Worm (Caenorhabditis elegans) whole organism, L2 larva: ENCODE measurements around the gene C35B1.8.

ENCODE experiments used
- C34F6.9 ChIP-seq: fragments of 150-350 bp; optimal IDR thresholded peaks from 2 replicates; lab custom pipeline; 2014; ENCODE audit warnings: missing biosample characterization, missing genetic modification characterization
- F13H6.1 ChIP-seq: sonication (generic microtip); optimal IDR thresholded peaks from 2 replicates; lab custom pipeline; 2016; ENCODE audit warnings: missing genetic modification characterization, missing compliant biosample characterization
- R02D3.7 ChIP-seq: fragments of 150-350 bp; optimal IDR thresholded peaks from 2 replicates; lab custom pipeline; 2014; ENCODE audit warnings: missing biosample characterization, missing genetic modification characterization
- Y55F3AM.14 ChIP-seq: fragments of 200-800 bp; sonication (Bioruptor generic); optimal IDR thresholded peaks from 2 replicates; lab custom pipeline; 2018; ENCODE audit warnings: mild to moderate bottlenecking, missing genetic modification characterization, missing compliant biosample characterization
- ZK546.5 ChIP-seq: sonication (generic microtip); optimal IDR thresholded peaks from 2 replicates; lab custom pipeline; 2017; ENCODE audit warnings: missing biosample characterization, missing genetic modification characterization
- alr-1 ChIP-seq: fragments of 150-350 bp; optimal IDR thresholded peaks from 2 replicates; lab custom pipeline; 2014; ENCODE audit warnings: missing biosample characterization, missing genetic modification characterization
- aly-2 ChIP-seq: fragments of 150-350 bp; optimal IDR thresholded peaks from 2 replicates; lab custom pipeline; 2014; ENCODE audit warnings: missing biosample characterization, missing genetic modification characterization
- ama-1 ChIP-seq: fragments of 150-350 bp; optimal IDR thresholded peaks from 2 replicates; lab custom pipeline; 2018; ENCODE audit warnings: inconsistent platforms
- blmp-1 ChIP-seq: sonication (generic microtip); optimal IDR thresholded peaks from 2 replicates; lab custom pipeline; 2017; ENCODE audit warnings: missing genetic modification characterization, mild to moderate bottlenecking, missing compliant biosample characterization, antibody characterized with exemption, moderate library complexity; ENCODE audit not compliant: insufficient read depth
- ceh-16 ChIP-seq: fragments of 150-350 bp; optimal IDR thresholded peaks from 2 replicates; lab custom pipeline; 2014; ENCODE audit warnings: missing biosample characterization, missing genetic modification characterization
- ceh-82 ChIP-seq: fragments of 150-350 bp; optimal IDR thresholded peaks from 2 replicates; lab custom pipeline; 2014; ENCODE audit warnings: missing biosample characterization, missing genetic modification characterization
- crh-2 ChIP-seq: sonication (generic microtip); optimal IDR thresholded peaks from 2 replicates; lab custom pipeline; 2017; ENCODE audit warnings: missing biosample characterization, missing genetic modification characterization
- dmd-4 ChIP-seq: sonication (generic microtip); optimal IDR thresholded peaks from 2 replicates; lab custom pipeline; 2017; ENCODE audit warnings: missing biosample characterization, missing genetic modification characterization
- egl-27 ChIP-seq: sonication (generic microtip); optimal IDR thresholded peaks from 3 replicates; lab custom pipeline; 2017; ENCODE audit warnings: missing biosample characterization, missing genetic modification reagents, missing genetic modification characterization
- elt-1 ChIP-seq: fragments of 150-350 bp; optimal IDR thresholded peaks from 2 replicates; lab custom pipeline; 2014; ENCODE audit warnings: missing biosample characterization, missing genetic modification characterization
- elt-3 ChIP-seq: sonication (generic microtip); optimal IDR thresholded peaks from 2 replicates; lab custom pipeline; 2017; ENCODE audit warnings: missing biosample characterization, missing genetic modification characterization
- fos-1 ChIP-seq: fragments of 150-350 bp; optimal IDR thresholded peaks from 2 replicates; lab custom pipeline; 2014; ENCODE audit warnings: missing biosample characterization, missing genetic modification characterization
- gmeb-1 ChIP-seq: fragments of 150-350 bp; optimal IDR thresholded peaks from 2 replicates; lab custom pipeline; 2014; ENCODE audit warnings: missing biosample characterization, missing genetic modification characterization
- lin-11 ChIP-seq: fragments of 150-350 bp; sonication (generic microtip); optimal IDR thresholded peaks from 2 replicates; lab custom pipeline; 2014; ENCODE audit warnings: missing biosample characterization, missing genetic modification characterization, inconsistent platforms, mixed read lengths
- lin-13 ChIP-seq: fragments of 150-350 bp; optimal IDR thresholded peaks from 2 replicates; lab custom pipeline; 2014; ENCODE audit warnings: missing biosample characterization, missing genetic modification reagents, missing genetic modification characterization
- lin-39 ChIP-seq: fragments of 150-350 bp; optimal IDR thresholded peaks from 2 replicates; lab custom pipeline; 2014; ENCODE audit warnings: missing biosample characterization, missing genetic modification reagents, missing genetic modification characterization
- lsy-2 ChIP-seq, 2 experiments: fragments of 150-350 bp in 1 of 2; sonication (generic microtip) in 1 of 2; optimal IDR thresholded peaks; 2 replicates each; lab custom pipeline; 2014 to 2017; ENCODE audit warnings: missing biosample characterization in 2 of 2, missing genetic modification characterization in 2 of 2
- mab-5 ChIP-seq: fragments of 150-350 bp; optimal IDR thresholded peaks from 2 replicates; lab custom pipeline; 2014; ENCODE audit warnings: missing biosample characterization, missing genetic modification characterization
- mbf-1 ChIP-seq: sonication (generic microtip); optimal IDR thresholded peaks from 2 replicates; lab custom pipeline; 2017; ENCODE audit warnings: missing biosample characterization, missing genetic modification characterization
- mdl-1 ChIP-seq, 2 experiments: fragments of 150-350 bp in 1 of 2; sonication (generic microtip) in 1 of 2; optimal IDR thresholded peaks; 2 replicates each; lab custom pipeline; 2017; ENCODE audit warnings: missing biosample characterization in 2 of 2, missing genetic modification characterization in 2 of 2
- nhr-11 ChIP-seq: fragments of 150-350 bp; optimal IDR thresholded peaks from 2 replicates; lab custom pipeline; 2014; ENCODE audit warnings: missing biosample characterization, missing genetic modification characterization
- nhr-12 ChIP-seq: fragments of 150-350 bp; optimal IDR thresholded peaks from 2 replicates; lab custom pipeline; 2014; ENCODE audit warnings: missing biosample characterization, missing genetic modification characterization
- nhr-129 ChIP-seq: fragments of 150-350 bp; optimal IDR thresholded peaks from 2 replicates; lab custom pipeline; 2014; ENCODE audit warnings: missing biosample characterization, missing genetic modification characterization
- nhr-21 ChIP-seq: fragments of 150-350 bp; optimal IDR thresholded peaks from 2 replicates; lab custom pipeline; 2014; ENCODE audit warnings: missing biosample characterization, missing genetic modification characterization
- nhr-23 ChIP-seq: fragments of 150-350 bp; optimal IDR thresholded peaks from 2 replicates; lab custom pipeline; 2014; ENCODE audit warnings: missing biosample characterization, missing genetic modification reagents, missing genetic modification characterization
- nhr-237 ChIP-seq: fragments of 150-350 bp; optimal IDR thresholded peaks from 2 replicates; lab custom pipeline; 2014; ENCODE audit warnings: missing biosample characterization, missing genetic modification characterization
- nhr-25 ChIP-seq: fragments of 150-350 bp; sonication (generic microtip); optimal IDR thresholded peaks from 3 replicates; lab custom pipeline; 2014; ENCODE audit warnings: missing biosample characterization, missing genetic modification characterization
- nhr-6 ChIP-seq: fragments of 150-350 bp; optimal IDR thresholded peaks from 2 replicates; lab custom pipeline; 2014; ENCODE audit warnings: missing biosample characterization, missing genetic modification characterization
- nhr-77 ChIP-seq: fragments of 150-350 bp; optimal IDR thresholded peaks from 2 replicates; lab custom pipeline; 2014; ENCODE audit warnings: missing biosample characterization, missing genetic modification characterization
- peb-1 ChIP-seq: fragments of 150-350 bp; optimal IDR thresholded peaks from 2 replicates; lab custom pipeline; 2014; ENCODE audit warnings: missing biosample characterization, missing genetic modification characterization
- sem-4 ChIP-seq: fragments of 150-350 bp; optimal IDR thresholded peaks from 2 replicates; lab custom pipeline; 2014; ENCODE audit warnings: missing biosample characterization, missing genetic modification reagents, missing genetic modification characterization
- skn-1 ChIP-seq: sonication (generic microtip); optimal IDR thresholded peaks from 2 replicates; lab custom pipeline; 2017; ENCODE audit warnings: missing biosample characterization, missing genetic modification characterization
- sma-3 ChIP-seq: sonication (generic microtip); optimal IDR thresholded peaks from 2 replicates; lab custom pipeline; 2016; ENCODE audit warnings: missing genetic modification reagents, missing genetic modification characterization, missing compliant biosample characterization
- sma-9 ChIP-seq, 2 experiments: fragments of 150-350 bp in 1 of 2; sonication (generic microtip) in 1 of 2; optimal IDR thresholded peaks; 2 replicates each; lab custom pipeline; 2014 to 2016; ENCODE audit warnings: missing genetic modification characterization in 2 of 2, mild to moderate bottlenecking in 1 of 2, missing biosample characterization in 1 of 2, missing compliant biosample characterization in 1 of 2, missing genetic modification reagents in 1 of 2, moderate library complexity in 1 of 2
- snpc-4 ChIP-seq: fragments of 150-350 bp; optimal IDR thresholded peaks from 2 replicates; lab custom pipeline; 2014; ENCODE audit warnings: missing biosample characterization, missing genetic modification characterization
- unc-39 ChIP-seq: fragments of 150-350 bp; optimal IDR thresholded peaks from 2 replicates; lab custom pipeline; 2014; ENCODE audit warnings: missing biosample characterization, missing genetic modification characterization
- unc-55 ChIP-seq: fragments of 150-350 bp; sonication (generic microtip); optimal IDR thresholded peaks from 3 replicates; lab custom pipeline; 2014; ENCODE audit warnings: missing biosample characterization, missing genetic modification reagents, missing genetic modification characterization
- unc-62 ChIP-seq: fragments of 150-350 bp; optimal IDR thresholded peaks from 2 replicates; lab custom pipeline; 2014; ENCODE audit warnings: missing biosample characterization, missing genetic modification reagents, missing genetic modification characterization
- zag-1 ChIP-seq: fragments of 150-350 bp; optimal IDR thresholded peaks from 2 replicates; lab custom pipeline; 2014; ENCODE audit warnings: missing biosample characterization, missing genetic modification characterization
- ztf-1 ChIP-seq: fragments of 200-800 bp; sonication (Bioruptor generic); conservative IDR thresholded peaks from 2 replicates; pipeline ENCODE4 v1.3.6; 2022; ENCODE audit warnings: missing genetic modification characterization, missing compliant biosample characterization
- ztf-4 ChIP-seq: fragments of 150-350 bp; optimal IDR thresholded peaks from 2 replicates; lab custom pipeline; 2014; ENCODE audit warnings: missing biosample characterization, missing genetic modification characterization

The C35B1.8 gene

DNA sequence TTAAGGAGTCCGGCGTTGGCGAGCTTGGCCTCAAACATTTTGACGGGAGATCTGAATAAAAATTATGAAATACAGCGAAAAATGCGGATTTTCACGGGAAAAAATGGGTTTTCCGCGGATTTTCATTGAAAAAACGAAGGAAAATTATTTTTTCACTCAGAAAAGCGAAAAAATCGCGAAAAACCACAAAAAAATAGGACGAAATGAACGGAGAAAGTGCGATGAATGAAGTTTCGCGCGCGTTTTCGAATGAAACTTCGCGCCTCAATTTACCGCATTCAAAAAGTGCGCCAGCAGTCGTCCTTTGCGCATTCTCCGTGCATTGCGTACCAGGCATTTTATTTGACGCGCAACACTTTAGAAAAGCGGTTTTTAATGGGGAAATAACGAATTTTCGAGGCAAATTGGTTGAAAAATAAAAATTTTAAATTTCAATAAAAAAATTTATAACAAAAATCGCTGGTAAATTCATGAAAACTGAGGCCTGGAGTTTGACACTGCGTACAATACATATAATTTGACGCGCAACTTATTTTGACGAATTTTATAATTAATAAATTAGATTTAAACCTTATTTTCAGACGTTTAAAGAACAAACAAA, 29.3 kb downstream of the C35B1.8 start, which contains the start of gene pcn-1 (continued):
- TF ChIP-seq nhr-77 (peak; percentile 73), nhr-23 (no peak), fos-1 (tag; lab: Kevin White, UChicago) (peak; percentile 87), gmeb-1 (tag; lab: Kevin White, UChicago) (peak; percentile 99), mdl-1 (tag; optimal IDR thresholded peaks at IDR 0.05; lab: Kevin White, UChicago) (peak in 1 of 2 experiments; percentile 14), ama-1 (lab: Kevin White, UChicago) (peak; percentile 43), unc-39 (tag; lab: Kevin White, UChicago) (no peak), unc-62 (no peak), lin-11 (tag; lab: Kevin White, UChicago) (peak; percentile 78), lin-39 (tag; lab: Kevin White, UChicago) (no peak), R02D3.7 (peak; percentile 68), nhr-25 (tag; lab: Kevin White, UChicago) (peak; percentile 97), nhr-12 (tag; lab: Kevin White, UChicago) (peak; percentile 34), peb-1 (tag; lab: Kevin White, UChicago) (no peak), crh-2 (tag; lab: Kevin White, UChicago) (peak; percentile 97), elt-1 (tag; lab: Kevin White, UChicago) (no peak), nhr-237 (tag; lab: Kevin White, UChicago) (peak; percentile 29)

- TF ChIP-seq crh-2 (tag; lab: Kevin White, UChicago) (no peak), blmp-1 (tag; lab: Kevin White, UChicago) (no peak), peb-1 (tag; lab: Kevin White, UChicago) (no peak), zag-1 (tag; lab: Kevin White, UChicago) (no peak), nhr-77 (no peak), nhr-25 (tag; lab: Kevin White, UChicago) (no peak)
- TF ChIP-seq, all 48 proteins: peak for 0
These were observed 31.2 kb downstream of the C35B1.8 start for ce11 chrIV:4047628-4048027.

DNA sequence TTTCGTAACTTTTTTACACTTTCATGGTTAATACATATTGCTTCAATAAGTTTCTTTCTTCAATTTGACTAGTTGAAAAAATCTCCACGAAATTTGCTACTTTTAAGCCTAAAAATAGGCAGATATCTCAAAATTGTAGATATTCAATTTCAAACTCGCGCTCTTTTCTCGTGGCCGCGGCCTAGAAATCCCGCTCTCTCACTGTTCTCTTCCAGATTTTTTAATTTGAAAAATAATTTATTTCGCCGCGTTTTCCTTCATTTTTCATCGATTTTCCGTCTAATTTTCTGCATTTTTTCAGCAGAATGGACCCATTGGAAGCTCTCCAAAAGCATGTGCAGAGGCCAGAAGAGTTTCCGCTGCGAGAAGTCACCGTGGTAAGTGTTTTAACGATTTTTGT, 36.5 kb downstream of the C35B1.8 start, which contains the start of gene cdc-73:
Gene cdc-73 (plus strand): TSS at position 302 of the 400 bp plus-strand sequence.
- TF ChIP-seq ceh-16 (tag; lab: Kevin White, UChicago) (no peak), lin-11 (tag; lab: Kevin White, UChicago) (no peak), fos-1 (tag; lab: Kevin White, UChicago) (no peak), ztf-1 (GFP tag; lab: Robert Waterston, UW) (no peak), C34F6.9 (peak; percentile 37), skn-1 (tag; lab: Kevin White, UChicago) (no peak), blmp-1 (tag; lab: Kevin White, UChicago) (no peak), unc-62 (no peak), mdl-1 (tag; optimal IDR thresholded peaks at IDR 0.05; lab: Kevin White, UChicago) (no peak), nhr-23 (no peak), Y55F3AM.14 (GFP tag; lab: Kevin White, UChicago) (no peak), ztf-4 (tag; lab: Kevin White, UChicago) (no peak), ZK546.5 (tag; lab: Kevin White, UChicago) (no peak), sem-4 (tag; lab: Kevin White, UChicago) (no peak), unc-39 (tag; lab: Kevin White, UChicago) (no peak), elt-1 (tag; lab: Kevin White, UChicago) (no peak), dmd-4 (tag; lab: Kevin White, UChicago) (no peak), crh-2 (tag; lab: Kevin White, UChicago) (no peak), nhr-12 (tag; lab: Kevin White, UChicago) (no peak), nhr-11 (tag; lab: Kevin White, UChicago) (no peak), nhr-6 (tag; lab: Kevin White, UChicago) (no peak), sma-3 (GFP tag; lab: Kevin White, UChicago) (peak; percentile 22), nhr-77 (no peak), nhr-237 (tag; lab: Kevin White, UChicago) (no peak), lsy-2 (tag; optimal IDR thresholded peaks at IDR 0.05; lab: Kevin White, UChicago) (peak; percentile 6 to 63), nhr-25 (tag; lab: Kevin White, UChicago) (no peak), sma-9 (GFP tag; optimal IDR thresholded peaks at IDR 0.05; lab: Kevin White, UChicago) (no peak), sma-9 (tag; optimal IDR thresholded peaks at IDR 0.05; lab: Kevin White, UChicago) (no peak), mbf-1 (tag; lab: Kevin White, UChicago) (no peak), ama-1 (lab: Kevin White, UChicago) (no peak), aly-2 (tag; lab: Kevin White, UChicago) (no peak), zag-1 (tag; lab: Kevin White, UChicago) (no peak), ceh-82 (tag; lab: Kevin White, UChicago) (no peak), unc-55 (GFP tag; lab: Kevin White, UChicago) (peak; percentile 58), gmeb-1 (tag; lab: Kevin White, UChicago) (peak; percentile 89), alr-1 (tag; lab: Kevin White, UChicago) (no peak), lin-13 (GFP tag; lab: Kevin White, UChicago) (no peak), snpc-4 (tag; lab: Kevin White, UChicago) (peak; percentile 5), peb-1 (tag; lab: Kevin White, UChicago) (no peak), R02D3.7 (no peak), egl-27 (tag; lab: Kevin White, UChicago) (no peak), nhr-21 (no peak), mab-5 (tag; lab: Kevin White, UChicago) (peak; percentile 17), nhr-129 (tag; lab: Kevin White, UChicago) (no peak), F13H6.1 (tag; lab: Kevin White, UChicago) (peak; percentile 20), elt-3 (no peak)
